Fruit fly (Drosophila melanogaster) whole organism, pupa: ENCODE results near the gene CG14034.

Source experiments
- CG10348 ChIP-seq: fragments of 200-800 bp; sonication (Bioruptor generic); IDR thresholded peaks from 2 replicates; pipeline ENCODE4 v1.3.6; 2022; ENCODE audit warnings: missing biosample characterization, missing genetic modification characterization
- CG12605 ChIP-seq: fragments of 200-800 bp; sonication (Bioruptor generic); IDR thresholded peaks from 2 replicates; pipeline ENCODE4 v1.3.6; 2022; ENCODE audit warnings: missing biosample characterization, missing genetic modification characterization
- CG13204 ChIP-seq: fragments of 200-800 bp; sonication (Bioruptor generic); optimal IDR thresholded peaks from 2 replicates; lab custom pipeline; 2018; ENCODE audit warnings: missing biosample characterization, mild to moderate bottlenecking, missing genetic modification characterization, moderate library complexity
- CG14655 ChIP-seq: fragments of 200-800 bp; sonication (Bioruptor generic); optimal IDR thresholded peaks from 3 replicates; lab custom pipeline; 2017; ENCODE audit warnings: mild to moderate bottlenecking, missing biosample characterization, missing genetic modification reagents, missing genetic modification characterization
- CG15710 ChIP-seq: fragments of 200-800 bp; sonication (Bioruptor generic); optimal IDR thresholded peaks from 2 replicates; lab custom pipeline; 2018; ENCODE audit warnings: missing biosample characterization, mild to moderate bottlenecking, missing genetic modification characterization, moderate library complexity
- CG17806 ChIP-seq: fragments of 200-800 bp; sonication (Bioruptor generic); optimal IDR thresholded peaks from 2 replicates; lab custom pipeline; 2018; ENCODE audit warnings: missing biosample characterization, mild to moderate bottlenecking, missing genetic modification characterization, moderate library complexity
- CG32121 ChIP-seq: fragments of 200-800 bp; sonication (Bioruptor generic); IDR thresholded peaks from 2 replicates; pipeline ENCODE4 v1.3.6; 2022; ENCODE audit warnings: missing biosample characterization, missing genetic modification characterization
- CG34367 ChIP-seq: fragments of 200-800 bp; sonication (Bioruptor generic); optimal IDR thresholded peaks from 2 replicates; lab custom pipeline; 2018; ENCODE audit warnings: missing biosample characterization, mild to moderate bottlenecking, missing genetic modification characterization
- CG4496 ChIP-seq: fragments of 200-800 bp; sonication (Bioruptor generic); IDR thresholded peaks from 3 replicates; pipeline ENCODE4 v1.3.6; 2022; ENCODE audit warnings: missing biosample characterization, missing genetic modification characterization
- CG8159 ChIP-seq: fragments of 200-800 bp; sonication (Bioruptor generic); optimal IDR thresholded peaks from 3 replicates; lab custom pipeline; 2018; ENCODE audit warnings: missing biosample characterization, mild to moderate bottlenecking, missing genetic modification characterization, moderate library complexity
- CG8301 ChIP-seq: fragments of 200-800 bp; sonication (Bioruptor generic); optimal IDR thresholded peaks from 2 replicates; lab custom pipeline; 2018; ENCODE audit warnings: missing biosample characterization, mild to moderate bottlenecking, missing genetic modification characterization
- CG9948 ChIP-seq: fragments of 200-800 bp; sonication (Bioruptor generic); optimal IDR thresholded peaks from 2 replicates; lab custom pipeline; 2018; ENCODE audit warnings: missing biosample characterization, mild to moderate bottlenecking, missing genetic modification characterization, moderate library complexity
- D1 ChIP-seq: fragments of 200-800 bp; sonication (Bioruptor generic); optimal IDR thresholded peaks from 2 replicates; lab custom pipeline; 2018; ENCODE audit warnings: missing biosample characterization, mild to moderate bottlenecking, missing genetic modification characterization, moderate library complexity
- EcR ChIP-seq: fragments of 200-800 bp; sonication (Bioruptor generic); optimal IDR thresholded peaks from 3 replicates; lab custom pipeline; 2019; ENCODE audit warnings: missing biosample characterization, missing genetic modification characterization, mild to moderate bottlenecking, moderate library complexity, missing genetic modification reagents
- Ets98B ChIP-seq: fragments of 200-800 bp; sonication (Bioruptor generic); IDR thresholded peaks from 2 replicates; pipeline ENCODE4 v1.3.6; 2022; ENCODE audit warnings: missing biosample characterization, missing genetic modification characterization
- Pif1A ChIP-seq: fragments of 200-800 bp; sonication (Bioruptor generic); optimal IDR thresholded peaks from 3 replicates; lab custom pipeline; 2016; ENCODE audit warnings: missing biosample characterization, missing genetic modification characterization
- Pif1B ChIP-seq: fragments of 200-800 bp; sonication (Bioruptor generic); optimal IDR thresholded peaks from 3 replicates; lab custom pipeline; 2016; ENCODE audit warnings: missing biosample characterization, missing genetic modification characterization
- Snoo ChIP-seq: fragments of 200-800 bp; sonication (Bioruptor generic); optimal IDR thresholded peaks from 3 replicates; lab custom pipeline; 2017; ENCODE audit warnings: missing biosample characterization, mild to moderate bottlenecking, missing genetic modification characterization, inconsistent platforms
- fd96Ca ChIP-seq: fragments of 200-800 bp; sonication (Bioruptor generic); IDR thresholded peaks from 3 replicates; pipeline ENCODE4 v1.3.6; 2022; ENCODE audit warnings: missing biosample characterization, missing genetic modification characterization
- gl ChIP-seq: fragments of 200-800 bp; sonication (Bioruptor generic); optimal IDR thresholded peaks from 2 replicates; lab custom pipeline; 2018; ENCODE audit warnings: missing biosample characterization, mild to moderate bottlenecking, missing genetic modification characterization
- rn ChIP-seq: fragments of 200-800 bp; sonication (Bioruptor generic); IDR thresholded peaks from 2 replicates; pipeline ENCODE4 v1.3.6; 2022; ENCODE audit warnings: missing biosample characterization, missing genetic modification characterization

Gene CG14034

DNA sequence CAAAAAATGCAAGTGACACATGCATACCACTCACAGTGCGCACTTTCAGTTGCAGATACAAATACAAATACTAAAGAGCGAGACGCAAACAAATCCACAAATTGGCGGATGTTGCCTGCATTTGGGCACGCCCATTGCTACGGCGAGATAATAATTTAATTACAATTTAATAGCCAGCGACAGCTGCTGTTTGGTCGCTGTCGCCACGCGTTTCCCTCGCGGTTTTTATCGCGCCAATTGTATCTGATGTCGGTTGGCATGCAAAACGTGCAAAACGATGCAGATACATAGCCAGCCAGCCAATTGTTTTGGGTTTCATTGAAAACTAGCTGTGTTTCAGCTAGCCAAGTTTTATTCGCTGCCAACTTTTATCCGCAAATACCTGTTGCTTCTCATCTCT, 7.0 kb upstream of the CG14034 start:
- TF ChIP-seq D1 (tag; lab: Kevin White, UChicago) (no peak), CG15710 (tag; lab: Kevin White, UChicago) (no peak), CG32121 (GFP tag; lab: Robert Waterston, UW) (no peak), EcR (no peak), CG8301 (tag; lab: Kevin White, UChicago) (no peak), CG9948 (tag; lab: Kevin White, UChicago) (no peak), Pif1B (no peak), CG13204 (no peak), Snoo (tag; lab: Kevin White, UChicago) (no peak), CG17806 (tag; lab: Kevin White, UChicago) (no peak), fd96Ca (no peak), Ets98B (GFP tag; lab: Robert Waterston, UW) (no peak), gl (no peak), CG10348 (GFP tag; lab: Robert Waterston, UW) (no peak), CG14655 (GFP tag; lab: Kevin White, UChicago) (no peak), rn (GFP tag; lab: Robert Waterston, UW) (no peak), CG4496 (no peak), Pif1A (GFP tag; lab: Kevin White, UChicago) (no peak), CG8159 (tag; lab: Kevin White, UChicago) (no peak)

DNA sequence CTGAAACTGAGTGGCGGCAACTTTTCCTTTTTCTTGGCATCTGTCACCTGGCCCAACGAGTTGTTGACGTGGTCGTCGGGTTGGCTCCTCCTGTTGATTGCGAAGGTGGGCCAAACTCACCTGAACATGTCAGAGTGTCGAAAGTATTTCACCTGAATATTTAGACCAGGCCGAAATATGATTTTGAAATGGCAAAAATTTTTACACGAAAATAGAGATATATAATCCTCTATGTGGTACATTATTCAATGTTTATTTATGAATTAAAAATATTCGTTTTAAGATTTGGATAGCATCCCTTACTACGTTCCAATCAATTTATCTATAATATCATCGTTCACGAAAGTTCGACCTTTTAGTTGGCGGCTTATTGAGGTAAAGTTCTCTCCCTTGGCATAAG, 1.4 kb downstream of the CG14034 start, which contains the start of gene CG7742:
Gene CG7742 (minus strand): TSS at position 101 of the 400 bp plus-strand sequence.
- TF ChIP-seq CG4496 = no peak
- TF ChIP-seq EcR = no peak
- no peak for TF ChIP-seq CG17806 (tag; lab: Kevin White, UChicago)
- TF ChIP-seq D1 (tag; lab: Kevin White, UChicago) = no peak
- no peak for TF ChIP-seq Ets98B (GFP tag; lab: Robert Waterston, UW)
- no peak for TF ChIP-seq CG15710 (tag; lab: Kevin White, UChicago)
- TF ChIP-seq gl = no peak
- no peak for TF ChIP-seq CG13204
- TF ChIP-seq CG32121 (GFP tag; lab: Robert Waterston, UW) = no peak
- no peak for TF ChIP-seq CG12605 (GFP tag; lab: Robert Waterston, UW)
- no peak for TF ChIP-seq CG9948 (tag; lab: Kevin White, UChicago)
- no peak for TF ChIP-seq CG34367 (tag; lab: Kevin White, UChicago)
- no peak for TF ChIP-seq CG8301 (tag; lab: Kevin White, UChicago)
- TF ChIP-seq, all 21 proteins: peak for 0

DNA sequence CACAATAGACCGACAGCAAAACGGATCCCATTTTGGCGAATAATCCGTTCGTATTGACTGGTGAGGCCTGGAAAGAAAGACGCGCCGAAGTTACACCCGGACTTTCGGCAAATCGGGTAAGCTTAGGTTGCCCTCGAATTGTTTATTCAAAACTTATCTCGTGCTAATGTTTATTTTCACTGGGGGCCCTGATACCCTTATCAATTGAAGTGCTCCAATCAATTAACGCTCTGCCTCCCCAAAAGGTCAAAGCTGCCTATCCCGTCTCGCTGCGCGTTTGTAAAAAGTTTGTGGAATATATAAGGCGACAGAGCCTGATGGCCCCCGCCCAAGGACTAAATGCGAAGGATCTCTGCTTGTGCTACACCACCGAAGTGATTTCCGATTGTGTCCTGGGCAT, 5.4 kb downstream of the CG14034 start:
- TF ChIP-seq Ets98B (GFP tag; lab: Robert Waterston, UW) (no peak), CG9948 (tag; lab: Kevin White, UChicago) (no peak), Pif1B (no peak)

DNA sequence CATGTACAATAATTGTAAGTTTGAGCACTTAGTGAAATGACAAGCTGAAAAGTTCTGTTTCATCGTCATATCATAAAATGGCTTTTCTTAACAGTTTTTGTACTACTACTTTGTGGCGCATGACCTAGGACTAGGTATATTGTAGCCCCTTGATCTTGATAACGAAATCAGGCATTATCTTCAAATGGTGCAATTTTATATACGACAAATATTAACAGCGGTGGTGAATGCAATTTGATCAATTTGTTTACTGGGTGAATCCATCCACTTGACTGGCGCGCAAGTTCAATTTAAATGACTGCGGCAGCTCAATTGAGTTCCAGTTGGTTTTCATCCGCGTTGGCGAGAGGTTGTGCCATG, 6.2 kb downstream of the CG14034 start, which contains the start of gene Cyp28d1:
Gene Cyp28d1 (plus strand): TSS at position 316 of the 360 bp plus-strand sequence.
- TF ChIP-seq EcR (no peak), CG32121 (GFP tag; lab: Robert Waterston, UW) (no peak), CG17806 (tag; lab: Kevin White, UChicago) (no peak), Snoo (tag; lab: Kevin White, UChicago) (no peak), CG9948 (tag; lab: Kevin White, UChicago) (no peak), rn (GFP tag; lab: Robert Waterston, UW) (no peak), CG34367 (tag; lab: Kevin White, UChicago) (no peak), CG4496 (no peak), gl (no peak), CG12605 (GFP tag; lab: Robert Waterston, UW) (no peak), D1 (tag; lab: Kevin White, UChicago) (no peak), CG13204 (no peak), Pif1A (GFP tag; lab: Kevin White, UChicago) (no peak), CG10348 (GFP tag; lab: Robert Waterston, UW) (no peak), CG8301 (tag; lab: Kevin White, UChicago) (no peak), CG15710 (tag; lab: Kevin White, UChicago) (no peak), CG14655 (GFP tag; lab: Kevin White, UChicago) (no peak), CG8159 (tag; lab: Kevin White, UChicago) (no peak), Ets98B (GFP tag; lab: Robert Waterston, UW) (no peak)

DNA sequence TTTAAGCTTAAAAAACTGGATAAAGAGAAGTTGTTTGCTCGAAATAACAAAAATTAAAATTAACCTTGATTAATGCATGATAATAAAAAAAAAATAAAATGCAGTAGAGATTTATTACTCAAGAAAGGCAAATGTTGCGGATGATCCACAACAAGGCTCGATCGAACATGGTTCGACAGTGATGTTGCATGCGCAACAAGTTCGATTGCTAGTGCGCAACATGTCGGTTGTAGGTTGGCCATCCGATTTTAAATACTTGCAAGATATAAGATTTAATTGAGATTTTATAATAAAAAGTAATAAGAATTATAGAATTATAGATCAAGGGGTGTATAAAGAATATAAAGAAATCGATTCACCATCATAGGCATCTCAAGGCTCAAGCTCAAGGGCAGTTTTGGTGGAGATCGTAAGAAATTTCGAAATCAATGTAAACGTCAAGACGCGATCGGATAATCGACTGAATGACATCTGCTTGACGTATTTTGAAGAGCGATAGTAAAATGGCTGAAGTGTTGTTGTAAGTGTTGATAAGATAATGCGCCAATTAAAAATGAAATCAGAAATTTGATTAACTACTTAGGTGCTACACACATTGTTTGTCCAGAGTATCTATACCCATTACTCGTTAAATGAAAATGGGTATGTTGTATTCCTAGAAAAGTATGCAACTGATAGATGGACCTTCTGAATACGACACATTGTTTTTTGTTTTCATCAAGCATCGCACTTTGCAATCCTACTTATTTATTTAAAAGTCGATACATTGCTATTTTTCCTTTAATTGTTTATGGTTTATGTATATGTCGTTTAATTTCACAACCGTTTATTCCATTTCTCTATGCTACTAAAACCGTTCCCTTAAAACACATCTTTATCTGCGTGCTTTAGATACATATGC, 6.8 kb downstream of the CG14034 start:
- TF ChIP-seq Pif1A (GFP tag; lab: Kevin White, UChicago) = no peak
- TF ChIP-seq D1 (tag; lab: Kevin White, UChicago) = no peak
- TF ChIP-seq CG14655 (GFP tag; lab: Kevin White, UChicago) = no peak
- TF ChIP-seq CG13204 = no peak
- TF ChIP-seq CG34367 (tag; lab: Kevin White, UChicago) = no peak
- no peak for TF ChIP-seq CG8301 (tag; lab: Kevin White, UChicago)
- no peak for TF ChIP-seq CG10348 (GFP tag; lab: Robert Waterston, UW)
- TF ChIP-seq rn (GFP tag; lab: Robert Waterston, UW) = no peak
- no peak for TF ChIP-seq Snoo (tag; lab: Kevin White, UChicago)
- no peak for TF ChIP-seq Ets98B (GFP tag; lab: Robert Waterston, UW)
- TF ChIP-seq EcR = no peak

DNA sequence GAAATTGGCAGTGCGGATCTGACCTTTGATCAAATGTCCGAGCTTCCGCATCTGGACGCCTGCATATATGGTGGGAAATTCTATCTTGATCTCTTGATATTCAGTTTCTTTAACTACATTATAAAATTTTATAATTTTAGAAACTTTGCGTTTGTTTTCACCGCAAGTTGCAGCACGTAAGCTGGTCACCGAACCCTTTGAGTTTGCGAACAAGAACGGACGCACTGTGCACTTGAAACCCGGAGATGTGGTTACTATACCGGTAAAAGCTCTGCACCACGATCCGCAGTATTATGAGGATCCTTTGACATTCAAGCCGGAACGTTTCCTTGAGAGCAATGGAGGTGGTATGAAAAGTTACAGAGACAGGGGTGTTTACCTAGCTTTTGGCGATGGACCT, 7.8 kb downstream of the CG14034 start:
- TF ChIP-seq CG8301 (tag; lab: Kevin White, UChicago) (no peak), CG8159 (tag; lab: Kevin White, UChicago) (no peak), rn (GFP tag; lab: Robert Waterston, UW) (no peak), Pif1B (no peak), CG10348 (GFP tag; lab: Robert Waterston, UW) (no peak), Pif1A (GFP tag; lab: Kevin White, UChicago) (no peak), CG17806 (tag; lab: Kevin White, UChicago) (no peak), gl (no peak), fd96Ca (no peak)
